Fruit fly (Drosophila melanogaster): Measurements from ENCODE around the gene indra.

Gene indra

DNA sequence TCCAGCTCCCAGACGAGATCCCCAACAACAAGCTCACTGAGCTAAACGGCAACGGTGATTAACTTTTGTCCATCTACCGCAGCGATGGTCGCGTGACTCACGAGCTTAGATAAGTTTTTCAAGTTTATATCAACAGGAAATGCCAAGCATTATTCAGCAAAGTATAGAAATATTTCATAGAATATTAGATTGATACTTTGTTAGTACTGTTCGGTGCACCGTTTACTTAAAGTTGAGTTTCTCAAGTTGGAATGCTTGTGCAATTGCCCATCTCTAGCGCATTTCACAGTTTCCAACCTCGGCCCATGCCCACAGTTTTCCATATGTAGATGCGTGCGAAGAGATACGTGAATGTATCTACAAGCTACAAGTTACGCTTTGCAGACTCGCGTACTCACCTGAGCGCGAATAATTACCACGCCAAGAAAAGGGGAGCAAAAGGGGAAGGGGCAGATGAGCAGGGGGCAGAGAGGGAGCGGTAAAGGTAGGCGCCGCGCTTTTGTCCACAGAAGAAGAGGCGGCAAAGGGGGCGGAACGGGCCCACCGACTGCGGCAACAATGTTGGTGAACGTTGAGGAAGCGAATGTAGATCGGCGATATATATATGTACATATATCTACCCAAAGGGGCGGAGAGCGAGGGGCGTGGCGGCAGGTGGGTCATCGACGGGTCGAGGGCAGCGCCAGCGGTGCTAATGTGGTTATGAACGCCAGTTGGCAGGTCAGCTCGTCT lies 34.0 kb upstream of the indra start (continued):
- 0 out of 2 replicates have a peak, but pooled peaks have one; percentile 22 for TF ChIP-seq CG6272 (GFP tag; IDR thresholded peaks at IDR 0.05)
- no peak for TF ChIP-seq CG31365 (tag; optimal IDR thresholded peaks at IDR 0.05)
- TF ChIP-seq scrt (GFP tag; optimal IDR thresholded peaks at IDR 0.05) = no peak
- TF ChIP-seq Antp (GFP tag; optimal IDR thresholded peaks at IDR 0.05) = peak; percentile 8
- TF ChIP-seq dmrt11E (tag; optimal IDR thresholded peaks at IDR 0.05) = peak; percentile 19
- no peak for TF ChIP-seq CG10565 (GFP tag; optimal IDR thresholded peaks at IDR 0.05)
- no peak for TF ChIP-seq E2f2 (GFP tag; IDR thresholded peaks at IDR 0.05)
- no peak for TF ChIP-seq tio (GFP tag; optimal IDR thresholded peaks at IDR 0.05)
- TF ChIP-seq CG1529 (GFP tag; optimal IDR thresholded peaks at IDR 0.05) = peak; percentile 10
- no peak for TF ChIP-seq CG10321 (GFP tag; IDR thresholded peaks at IDR 0.05)
- no peak for TF ChIP-seq ham (GFP tag; IDR thresholded peaks at IDR 0.05)
- TF ChIP-seq Six4 (GFP tag; optimal IDR thresholded peaks at IDR 0.05) = no peak
- TF ChIP-seq hbn (GFP tag; IDR thresholded peaks at IDR 0.05; ENCODE audit: partially characterized antibody) = peak; percentile 68
- no peak for TF ChIP-seq Dbx (GFP tag; IDR thresholded peaks at IDR 0.05)
- TF ChIP-seq CG9817 (tag; optimal IDR thresholded peaks at IDR 0.05) = no peak
- TF ChIP-seq Pdp1 (GFP tag; optimal IDR thresholded peaks at IDR 0.05) = peak in 1 of 2 experiments; percentile 67
- no peak for TF ChIP-seq Rx (GFP tag; IDR thresholded peaks at IDR 0.05)
- TF ChIP-seq Sin3A (optimal IDR thresholded peaks at IDR 0.05) = no peak
- peak; percentile 31 for TF ChIP-seq CG12659 (GFP tag; optimal IDR thresholded peaks at IDR 0.05)
- TF ChIP-seq GATAe (GFP tag; conservative IDR thresholded peaks at IDR 0.05) = no peak
- no peak for TF ChIP-seq CG4360 (GFP tag; IDR thresholded peaks at IDR 0.05)
- no peak for TF ChIP-seq CG11456 (GFP tag; IDR thresholded peaks at IDR 0.05)
- TF ChIP-seq CG11085 (GFP tag; IDR thresholded peaks at IDR 0.05) = no peak
- no peak for TF ChIP-seq twi (tag; optimal IDR thresholded peaks at IDR 0.05)
- peak; percentile 24 for TF ChIP-seq CG8944 (GFP tag; optimal IDR thresholded peaks at IDR 0.05)
- no peak for TF ChIP-seq Gsc (GFP tag; IDR thresholded peaks at IDR 0.05)
- peak; percentile 31 for TF ChIP-seq Ssrp (tag; optimal IDR thresholded peaks at IDR 0.05)
- TF ChIP-seq nerfin-1 (tag; optimal IDR thresholded peaks at IDR 0.05) = no peak
- no peak for TF ChIP-seq crp (GFP tag; optimal IDR thresholded peaks at IDR 0.05)
- no peak for TF ChIP-seq gsb (GFP tag; IDR thresholded peaks at IDR 0.05)
- peak; percentile 48 for TF ChIP-seq org-1 (GFP tag; optimal IDR thresholded peaks at IDR 0.05)
- TF ChIP-seq gt (GFP tag; IDR thresholded peaks at IDR 0.05) = no peak
- no peak for TF ChIP-seq Hand (GFP tag; optimal IDR thresholded peaks at IDR 0.05)
- no peak for TF ChIP-seq Nf-YC (tag; optimal IDR thresholded peaks at IDR 0.05)
- TF ChIP-seq CG2129 (GFP tag; IDR thresholded peaks at IDR 0.05; ENCODE audit: partially characterized antibody) = no peak
- no peak for TF ChIP-seq CG6175 (GFP tag; IDR thresholded peaks at IDR 0.05)
- TF ChIP-seq CG14860 (GFP tag; IDR thresholded peaks at IDR 0.05; ENCODE audit: partially characterized antibody) = peak; percentile 59; the same call in 2 of the 3 replicates
- TF ChIP-seq CG17359 (tag; optimal IDR thresholded peaks at IDR 0.05) = peak; percentile 62
- peak; percentile 15 for TF ChIP-seq grn (GFP tag; optimal IDR thresholded peaks at IDR 0.05)
- TF ChIP-seq usp (GFP tag; optimal IDR thresholded peaks at IDR 0.05) = no peak
- peak in 1 of 3 experiments; percentile 31 for TF ChIP-seq lola (GFP tag; optimal IDR thresholded peaks at IDR 0.05)
- TF ChIP-seq so (GFP tag; IDR thresholded peaks at IDR 0.05) = peak; percentile 76; the same call in 2 of the 3 replicates
- TF ChIP-seq CG18011 (GFP tag; optimal IDR thresholded peaks at IDR 0.05) = peak; percentile 37
- TF ChIP-seq CG10147 (GFP tag; optimal IDR thresholded peaks at IDR 0.05) = no peak
- TF ChIP-seq bowl (GFP tag; IDR thresholded peaks at IDR 0.05) = 0 out of 2 replicates have a peak, but pooled peaks have one; percentile 24
- peak; percentile 41; the same call in 1 of the 2 replicates for TF ChIP-seq HLH3B (GFP tag; IDR thresholded peaks at IDR 0.05)
- TF ChIP-seq Deaf1 (tag; optimal IDR thresholded peaks at IDR 0.05) = no peak
- peak; percentile 38; the same call in 1 of the 2 replicates for TF ChIP-seq inv (GFP tag; IDR thresholded peaks at IDR 0.05; ENCODE audit: partially characterized antibody)
- TF ChIP-seq CG3995 (GFP tag; optimal IDR thresholded peaks at IDR 0.05) = no peak

Measured in whole organism, embryonic.